Fruit fly (Drosophila melanogaster) whole organism, pupa: ENCODE data around the gene CG11069.

Source experiments
- CG17806 ChIP-seq: fragments of 200-800 bp; sonication (Bioruptor generic); optimal IDR thresholded peaks from 2 replicates; lab custom pipeline; 2018; ENCODE audit warnings: missing biosample characterization, mild to moderate bottlenecking, missing genetic modification characterization, moderate library complexity
- CG34367 ChIP-seq: fragments of 200-800 bp; sonication (Bioruptor generic); optimal IDR thresholded peaks from 2 replicates; lab custom pipeline; 2018; ENCODE audit warnings: missing biosample characterization, mild to moderate bottlenecking, missing genetic modification characterization
- CG4496 ChIP-seq: fragments of 200-800 bp; sonication (Bioruptor generic); IDR thresholded peaks from 3 replicates; pipeline ENCODE4 v1.3.6; 2022; ENCODE audit warnings: missing biosample characterization, missing genetic modification characterization
- CG8159 ChIP-seq: fragments of 200-800 bp; sonication (Bioruptor generic); optimal IDR thresholded peaks from 3 replicates; lab custom pipeline; 2018; ENCODE audit warnings: missing biosample characterization, mild to moderate bottlenecking, missing genetic modification characterization, moderate library complexity
- CG8301 ChIP-seq: fragments of 200-800 bp; sonication (Bioruptor generic); optimal IDR thresholded peaks from 2 replicates; lab custom pipeline; 2018; ENCODE audit warnings: missing biosample characterization, mild to moderate bottlenecking, missing genetic modification characterization
- CG9948 ChIP-seq: fragments of 200-800 bp; sonication (Bioruptor generic); optimal IDR thresholded peaks from 2 replicates; lab custom pipeline; 2018; ENCODE audit warnings: missing biosample characterization, mild to moderate bottlenecking, missing genetic modification characterization, moderate library complexity
- D1 ChIP-seq: fragments of 200-800 bp; sonication (Bioruptor generic); optimal IDR thresholded peaks from 2 replicates; lab custom pipeline; 2018; ENCODE audit warnings: missing biosample characterization, mild to moderate bottlenecking, missing genetic modification characterization, moderate library complexity
- EcR ChIP-seq: fragments of 200-800 bp; sonication (Bioruptor generic); optimal IDR thresholded peaks from 3 replicates; lab custom pipeline; 2019; ENCODE audit warnings: missing biosample characterization, missing genetic modification characterization, mild to moderate bottlenecking, moderate library complexity, missing genetic modification reagents
- Pif1A ChIP-seq: fragments of 200-800 bp; sonication (Bioruptor generic); optimal IDR thresholded peaks from 3 replicates; lab custom pipeline; 2016; ENCODE audit warnings: missing biosample characterization, missing genetic modification characterization
- Pif1B ChIP-seq: fragments of 200-800 bp; sonication (Bioruptor generic); optimal IDR thresholded peaks from 3 replicates; lab custom pipeline; 2016; ENCODE audit warnings: missing biosample characterization, missing genetic modification characterization
- Snoo ChIP-seq: fragments of 200-800 bp; sonication (Bioruptor generic); optimal IDR thresholded peaks from 3 replicates; lab custom pipeline; 2017; ENCODE audit warnings: missing biosample characterization, mild to moderate bottlenecking, missing genetic modification characterization, inconsistent platforms
- fd96Ca ChIP-seq: fragments of 200-800 bp; sonication (Bioruptor generic); IDR thresholded peaks from 3 replicates; pipeline ENCODE4 v1.3.6; 2022; ENCODE audit warnings: missing biosample characterization, missing genetic modification characterization
- gl ChIP-seq: fragments of 200-800 bp; sonication (Bioruptor generic); optimal IDR thresholded peaks from 2 replicates; lab custom pipeline; 2018; ENCODE audit warnings: missing biosample characterization, mild to moderate bottlenecking, missing genetic modification characterization
- rn ChIP-seq: fragments of 200-800 bp; sonication (Bioruptor generic); IDR thresholded peaks from 2 replicates; pipeline ENCODE4 v1.3.6; 2022; ENCODE audit warnings: missing biosample characterization, missing genetic modification characterization

The CG11069 gene

dm6 chr3R:24938049-24938448 is 43.5 kb downstream of the CG11069 start, which contains the start of gene Osbp:
Osbp (minus strand) TSS chr3R:24938222.
- TF ChIP-seq Snoo = peak; percentile 2
- TF ChIP-seq CG8301 = no peak
- TF ChIP-seq rn (GFP tag; lab: Robert Waterston, UW) = no peak
- no peak for TF ChIP-seq CG8159
- TF ChIP-seq EcR (GFP tag; lab: Kevin White, UChicago) = no peak
- no peak for TF ChIP-seq CG34367 (tag; lab: Kevin White, UChicago)
- TF ChIP-seq D1 (tag; lab: Kevin White, UChicago) = no peak

DNA sequence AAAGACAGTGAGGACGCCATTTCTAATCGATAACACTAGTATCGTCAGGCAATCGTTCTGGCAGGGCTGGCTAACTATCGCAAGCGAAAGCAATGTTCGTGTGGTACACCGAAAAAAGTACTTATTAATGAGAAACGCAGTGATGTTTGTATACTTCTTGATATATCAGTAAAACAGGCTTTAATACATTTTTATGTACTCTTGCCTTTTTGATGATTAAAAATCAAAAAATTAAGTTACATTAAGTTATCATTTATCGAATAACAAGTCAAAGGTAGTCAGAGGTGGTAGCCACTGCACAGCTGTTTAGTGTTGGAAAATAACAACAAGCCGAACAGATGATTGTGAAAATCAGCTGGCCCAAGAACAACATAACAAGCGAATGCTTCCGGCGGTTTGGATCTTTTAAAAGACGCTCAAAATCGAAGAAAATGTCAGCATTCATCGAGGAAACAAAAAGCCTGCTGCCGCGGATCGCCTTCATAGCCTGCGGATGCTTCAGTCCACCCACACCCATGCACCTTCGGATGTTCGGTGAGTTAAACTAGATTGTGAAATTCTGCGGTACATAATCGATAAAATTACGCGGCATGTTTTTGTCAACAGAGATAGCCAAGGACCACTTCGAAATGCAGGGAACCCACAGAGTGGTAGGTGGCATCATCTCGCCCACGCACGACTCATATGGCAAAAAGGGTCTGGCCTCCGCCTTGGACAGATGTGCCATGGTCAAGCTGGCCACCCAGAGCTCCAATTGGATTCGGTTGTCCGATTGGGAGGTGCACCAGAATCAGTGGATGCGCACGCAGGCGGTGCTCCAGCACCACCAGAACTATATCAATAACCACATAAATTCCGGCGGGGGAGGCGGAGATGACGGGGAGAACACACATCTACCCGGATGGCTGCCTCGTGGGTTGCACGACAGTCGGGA is 50.6 kb downstream of the CG11069 start, which contains the start of the genes ssh and Nmnat:
Gene ssh (minus strand): TSS at position 37 of the 934 bp plus-strand sequence.
Gene Nmnat (plus strand): TSS at position 318 of the 934 bp plus-strand sequence.
- TF ChIP-seq Pif1B (no peak), gl (no peak), Pif1A (GFP tag; lab: Kevin White, UChicago) (no peak), EcR (GFP tag; lab: Kevin White, UChicago) (no peak), rn (GFP tag; lab: Robert Waterston, UW) (no peak), CG4496 (0 out of 3 replicates have a peak, but pooled peaks have one; percentile 28), fd96Ca (GFP tag; lab: Robert Waterston, UW) (0 out of 3 replicates have a peak, but pooled peaks have one; percentile 13), CG17806 (tag; lab: Kevin White, UChicago) (no peak), CG9948 (tag; lab: Kevin White, UChicago) (no peak)
